Fruit fly (Drosophila melanogaster) whole organism, embryonic: ENCODE results near the gene CG13123.
A peak's percentile ranks its signal among the peaks of the same experiment; 100 is the strongest.

ENCODE experiments used
- ATbp ChIP-seq: fragments of 200-800 bp; sonication (Bioruptor generic); optimal IDR thresholded peaks from 2 replicates; lab custom pipeline; 2017; ENCODE audit warnings: missing biosample characterization, mild to moderate bottlenecking, missing genetic modification characterization, missing genetic modification reagents
- Ada2b ChIP-seq: fragments of 200-800 bp; sonication (Bioruptor generic); IDR thresholded peaks from 2 replicates; pipeline ENCODE4 v1.3.6; 2022; ENCODE audit warnings: missing biosample characterization, missing genetic modification characterization
- B-H2 ChIP-seq: fragments of 200-800 bp; sonication (Bioruptor generic); optimal IDR thresholded peaks from 2 replicates; lab custom pipeline; 2018; ENCODE audit warnings: missing biosample characterization, mild to moderate bottlenecking, missing genetic modification characterization
- CG10147 ChIP-seq: fragments of 200-800 bp; sonication (Bioruptor generic); optimal IDR thresholded peaks from 2 replicates; lab custom pipeline; 2019; ENCODE audit warnings: missing biosample characterization, mild to moderate bottlenecking, missing genetic modification characterization, moderate library complexity
- CG11504 ChIP-seq: fragments of 200-800 bp; sonication (Bioruptor generic); optimal IDR thresholded peaks from 3 replicates; lab custom pipeline; 2019; ENCODE audit warnings: missing biosample characterization, mild to moderate bottlenecking, missing genetic modification characterization, moderate library complexity
- CG16779 ChIP-seq: fragments of 200-800 bp; sonication (Bioruptor generic); IDR thresholded peaks from 2 replicates; pipeline ENCODE4 v1.3.6; 2022; ENCODE audit warnings: missing biosample characterization, missing genetic modification characterization
- CG18011 ChIP-seq: fragments of 200-800 bp; sonication (Bioruptor generic); optimal IDR thresholded peaks from 2 replicates; lab custom pipeline; 2017; ENCODE audit warnings: missing biosample characterization, missing genetic modification characterization, mild to moderate bottlenecking, moderate library complexity, missing genotype
- CG18262 ChIP-seq: fragments of 200-800 bp; optimal IDR thresholded peaks from 3 replicates; lab custom pipeline; 2019; ENCODE audit warnings: missing biosample characterization, mild to moderate bottlenecking, missing genetic modification characterization, moderate library complexity
- CG18764 ChIP-seq: fragments of 200-800 bp; sonication (Bioruptor generic); optimal IDR thresholded peaks from 3 replicates; lab custom pipeline; 2016; ENCODE audit warnings: missing biosample characterization, missing genetic modification characterization
- CG33557 ChIP-seq: fragments of 200-800 bp; sonication (Bioruptor generic); optimal IDR thresholded peaks from 2 replicates; lab custom pipeline; 2019; ENCODE audit warnings: missing biosample characterization, mild to moderate bottlenecking, missing genetic modification characterization, moderate library complexity
- CG6272 ChIP-seq: fragments of 200-800 bp; sonication (Bioruptor generic); IDR thresholded peaks from 2 replicates; pipeline ENCODE4 v1.3.6; 2022; ENCODE audit warnings: missing biosample characterization, missing genetic modification characterization
- CG6689 ChIP-seq: fragments of 200-800 bp; sonication (Bioruptor generic); IDR thresholded peaks from 2 replicates; pipeline ENCODE4 v1.3.6; 2022; ENCODE audit warnings: missing biosample characterization, missing genetic modification characterization
- CG6765 ChIP-seq: fragments of 200-800 bp; sonication (Bioruptor generic); optimal IDR thresholded peaks from 3 replicates; lab custom pipeline; 2017; ENCODE audit warnings: missing biosample characterization, mild to moderate bottlenecking, missing genetic modification characterization
- CG7928 ChIP-seq: fragments of 200-800 bp; sonication (Bioruptor generic); optimal IDR thresholded peaks from 2 replicates; lab custom pipeline; 2017; ENCODE audit warnings: missing biosample characterization, mild to moderate bottlenecking, missing genetic modification characterization
- CG8924 ChIP-seq: fragments of 200-800 bp; optimal IDR thresholded peaks from 3 replicates; lab custom pipeline; 2019; ENCODE audit warnings: missing biosample characterization, mild to moderate bottlenecking, missing genetic modification characterization, moderate library complexity
- CG9609 ChIP-seq: fragments of 200-800 bp; sonication (Bioruptor generic); optimal IDR thresholded peaks from 3 replicates; lab custom pipeline; 2016; ENCODE audit warnings: missing biosample characterization, missing genetic modification characterization
- CG9932 ChIP-seq: fragments of 200-800 bp; sonication (Bioruptor generic); IDR thresholded peaks from 2 replicates; pipeline ENCODE4 v1.3.6; 2022; ENCODE audit warnings: missing biosample characterization, missing genetic modification characterization
- Dip3 ChIP-seq: fragments of 200-800 bp; sonication (Bioruptor generic); optimal IDR thresholded peaks from 3 replicates; lab custom pipeline; 2016; ENCODE audit warnings: missing biosample characterization, missing genetic modification characterization
- Dll ChIP-seq: fragments of 200-800 bp; sonication (Bioruptor generic); IDR thresholded peaks from 4 replicates; pipeline ENCODE4 v1.3.6; 2022; ENCODE audit warnings: missing biosample characterization, missing genetic modification characterization; ENCODE audit not compliant: partially characterized antibody
- Dref ChIP-seq: fragments of 200-800 bp; sonication (Bioruptor generic); IDR thresholded peaks from 2 replicates; pipeline ENCODE4 v1.3.6; 2022; ENCODE audit warnings: missing biosample characterization, missing genetic modification characterization
- Fer3 ChIP-seq: fragments of 200-800 bp; sonication (Bioruptor generic); optimal IDR thresholded peaks from 2 replicates; lab custom pipeline; 2018; ENCODE audit warnings: missing biosample characterization, mild to moderate bottlenecking, missing genetic modification characterization, moderate library complexity
- HLH4C ChIP-seq: fragments of 200-800 bp; sonication (Bioruptor generic); IDR thresholded peaks from 3 replicates; pipeline ENCODE4 v1.3.6; 2022; ENCODE audit warnings: missing biosample characterization, missing genetic modification characterization; ENCODE audit not compliant: partially characterized antibody
- Hr39 ChIP-seq: fragments of >200 bp; optimal IDR thresholded peaks from 2 replicates; lab custom pipeline; 2017
- Hr78 ChIP-seq, 2 experiments: fragments of 200-800 bp in 1 of 2; fragments of >200 bp in 1 of 2; sonication (Bioruptor generic) in 1 of 2; optimal IDR thresholded peaks; 2 replicates each; lab custom pipeline; 2017 to 2019; ENCODE audit warnings: missing biosample characterization in 2 of 2, missing genetic modification characterization in 2 of 2, mild to moderate bottlenecking in 1 of 2, moderate library complexity in 1 of 2
- Mad ChIP-seq: fragments of 200-800 bp; sonication (Bioruptor generic); optimal IDR thresholded peaks from 2 replicates; lab custom pipeline; 2016; ENCODE audit warnings: missing biosample characterization, missing genetic modification characterization
- NFAT ChIP-seq: fragments of 200-800 bp; sonication (Bioruptor generic); IDR thresholded peaks from 2 replicates; pipeline ENCODE4 v1.3.6; 2022; ENCODE audit warnings: missing biosample characterization, missing genetic modification characterization
- bbx ChIP-seq: fragments of 200-800 bp; sonication (Bioruptor generic); IDR thresholded peaks from 2 replicates; pipeline ENCODE4 v1.3.6; 2022; ENCODE audit warnings: missing biosample characterization, missing genetic modification characterization; ENCODE audit not compliant: partially characterized antibody
- br ChIP-seq: fragments of >200 bp; optimal IDR thresholded peaks from 2 replicates; lab custom pipeline; 2017
- chn ChIP-seq: fragments of 200-800 bp; sonication (Bioruptor generic); optimal IDR thresholded peaks from 2 replicates; lab custom pipeline; 2016; ENCODE audit warnings: missing biosample characterization, missing genetic modification characterization
- corto ChIP-seq: fragments of 200-800 bp; sonication (Bioruptor generic); optimal IDR thresholded peaks from 2 replicates; lab custom pipeline; 2016; ENCODE audit warnings: missing biosample characterization, mild to moderate bottlenecking, missing genetic modification characterization, moderate library complexity
- da ChIP-seq: fragments of 200-800 bp; sonication (Bioruptor generic); optimal IDR thresholded peaks from 2 replicates; lab custom pipeline; 2016; ENCODE audit warnings: missing biosample characterization, missing genetic modification characterization
- dan ChIP-seq: fragments of 200-800 bp; sonication (Bioruptor generic); IDR thresholded peaks from 2 replicates; pipeline ENCODE4 v1.3.6; 2022; ENCODE audit warnings: missing biosample characterization, missing genetic modification characterization
- dati ChIP-seq: fragments of 200-800 bp; sonication (Bioruptor generic); IDR thresholded peaks from 2 replicates; pipeline ENCODE4 v1.3.6; 2022; ENCODE audit warnings: missing biosample characterization, missing genetic modification characterization
- exex ChIP-seq: fragments of 200-800 bp; sonication (Bioruptor generic); optimal IDR thresholded peaks from 4 replicates; lab custom pipeline; 2018; ENCODE audit warnings: missing biosample characterization, mild to moderate bottlenecking, missing genetic modification characterization, moderate library complexity
- her ChIP-seq: fragments of 200-800 bp; sonication (Bioruptor generic); optimal IDR thresholded peaks from 2 replicates; lab custom pipeline; 2016; ENCODE audit warnings: missing biosample characterization, missing genetic modification characterization
- kah ChIP-seq: fragments of 200-800 bp; sonication (Bioruptor generic); optimal IDR thresholded peaks from 2 replicates; lab custom pipeline; 2018; ENCODE audit warnings: missing biosample characterization, mild to moderate bottlenecking, missing genetic modification characterization
- kay ChIP-seq: fragments of 200-800 bp; sonication (Bioruptor generic); optimal IDR thresholded peaks from 2 replicates; lab custom pipeline; 2016; ENCODE audit warnings: missing biosample characterization, missing genetic modification characterization
- nerfin-1 ChIP-seq: fragments of 200-800 bp; sonication (Bioruptor generic); optimal IDR thresholded peaks from 3 replicates; lab custom pipeline; 2019; ENCODE audit warnings: missing biosample characterization, mild to moderate bottlenecking, missing genetic modification characterization, moderate library complexity
- otp ChIP-seq: fragments of 200-800 bp; sonication (Bioruptor generic); IDR thresholded peaks from 3 replicates; pipeline ENCODE4, ENCODE4 v1.3.6; 2022; ENCODE audit warnings: missing biosample characterization, missing genetic modification characterization
- pb ChIP-seq: fragments of 200-800 bp; sonication (Bioruptor generic); optimal IDR thresholded peaks from 3 replicates; lab custom pipeline; 2016; ENCODE audit warnings: missing biosample characterization, missing genetic modification characterization
- rib ChIP-seq: fragments of 200-800 bp; sonication (Bioruptor generic); IDR thresholded peaks from 2 replicates; pipeline ENCODE4 v1.3.6; 2022; ENCODE audit warnings: missing biosample characterization, missing genetic modification characterization
- schlank ChIP-seq: fragments of 200-800 bp; sonication (Bioruptor generic); optimal IDR thresholded peaks from 2 replicates; lab custom pipeline; 2018; ENCODE audit warnings: missing biosample characterization, mild to moderate bottlenecking, missing genetic modification characterization
- sisA ChIP-seq: fragments of 200-800 bp; sonication (Bioruptor generic); IDR thresholded peaks from 2 replicates; pipeline ENCODE4 v1.3.6; 2022; ENCODE audit warnings: missing biosample characterization, missing genetic modification characterization
- sug ChIP-seq: fragments of 200-800 bp; optimal IDR thresholded peaks from 2 replicates; lab custom pipeline; 2019; ENCODE audit warnings: missing biosample characterization, mild to moderate bottlenecking, missing genetic modification characterization, moderate library complexity
- tgo ChIP-seq: fragments of 200-800 bp; sonication (Bioruptor generic); IDR thresholded peaks from 3 replicates; pipeline ENCODE4 v1.3.6; 2022; ENCODE audit warnings: missing biosample characterization, missing genetic modification characterization
- tin ChIP-seq: fragments of 200-800 bp; sonication (Bioruptor generic); optimal IDR thresholded peaks from 3 replicates; lab custom pipeline; 2016; ENCODE audit warnings: missing biosample characterization, missing genetic modification characterization
- trem ChIP-seq: fragments of 200-800 bp; optimal IDR thresholded peaks from 3 replicates; lab custom pipeline; 2019; ENCODE audit warnings: missing biosample characterization, mild to moderate bottlenecking, missing genetic modification characterization, moderate library complexity
- tup ChIP-seq: fragments of 200-800 bp; sonication (Bioruptor generic); optimal IDR thresholded peaks from 2 replicates; lab custom pipeline; 2016; ENCODE audit warnings: missing biosample characterization, mild to moderate bottlenecking, missing genetic modification characterization, moderate library complexity
- unc-4 ChIP-seq: fragments of 200-800 bp; sonication (Bioruptor generic); IDR thresholded peaks from 2 replicates; pipeline ENCODE4 v1.3.6; 2022; ENCODE audit warnings: missing biosample characterization, missing genetic modification characterization; ENCODE audit not compliant: partially characterized antibody
- wor ChIP-seq: fragments of 200-800 bp; sonication (Bioruptor generic); IDR thresholded peaks from 2 replicates; pipeline ENCODE4 v1.3.6; 2022; ENCODE audit warnings: missing biosample characterization, missing genetic modification characterization
- zen ChIP-seq: fragments of 200-800 bp; sonication (Bioruptor generic); optimal IDR thresholded peaks from 3 replicates; lab custom pipeline; 2018; ENCODE audit warnings: missing biosample characterization, mild to moderate bottlenecking, missing genetic modification characterization, moderate library complexity

Gene CG13123

dm6 chr2L:9758856-9759255, 34.1 kb downstream of the CG13123 start (continued):
- TF ChIP-seq Fer3 (peak; percentile 61), sisA (GFP tag; lab: Robert Waterston, UW) (peak; percentile 68), kay (no peak), CG7928 (GFP tag; lab: Kevin White, UChicago) (peak; percentile 97), Dref (GFP tag; lab: Robert Waterston, UW) (peak; percentile 52), Hr39 (lab: Kevin White, UChicago) (no peak), wor (no peak), CG8924 (tag; lab: Kevin White, UChicago) (peak; percentile 61), her (GFP tag; lab: Kevin White, UChicago) (peak; percentile 57), Hr78 (GFP tag; optimal IDR thresholded peaks at IDR 0.05; lab: Kevin White, UChicago) (no peak), tup (GFP tag; lab: Kevin White, UChicago) (no peak), CG18011 (GFP tag; lab: Kevin White, UChicago) (peak; percentile 30), br (no peak), otp (GFP tag; lab: Robert Waterston, UW) (0 out of 3 replicates have a peak, but pooled peaks have one; percentile 51), da (peak; percentile 23), CG9932 (GFP tag; lab: Robert Waterston, UW) (peak; percentile 92), exex (tag; lab: Kevin White, UChicago) (peak; percentile 58), CG18262 (tag; lab: Kevin White, UChicago) (peak; percentile 42), Dll (GFP tag; lab: Robert Waterston, UW) (peak; percentile 95), kah (no peak), sug (tag; lab: Kevin White, UChicago) (peak; percentile 65), ATbp (GFP tag; lab: Kevin White, UChicago) (no peak), bbx (peak; percentile 95), schlank (peak; percentile 41), dan (GFP tag; lab: Robert Waterston, UW) (no peak), CG11504 (tag; lab: Kevin White, UChicago) (no peak), CG6765 (no peak), dati (GFP tag; lab: Robert Waterston, UW) (0 out of 2 replicates have a peak, but pooled peaks have one; percentile 7), tin (GFP tag; lab: Kevin White, UChicago) (peak; percentile 47), HLH4C (GFP tag; lab: Robert Waterston, UW) (peak; percentile 81), nerfin-1 (tag; lab: Kevin White, UChicago) (peak; percentile 24), rib (GFP tag; lab: Robert Waterston, UW) (peak; percentile 69), tgo (GFP tag; lab: Robert Waterston, UW) (peak; percentile 48; the same call in 2 of the 3 replicates), CG9609 (GFP tag; lab: Kevin White, UChicago) (peak; percentile 66), corto (GFP tag; lab: Kevin White, UChicago) (no peak), chn (peak; percentile 65), unc-4 (GFP tag; lab: Robert Waterston, UW) (peak; percentile 95), Ada2b (GFP tag; lab: Robert Waterston, UW) (peak; percentile 63), trem (tag; lab: Kevin White, UChicago) (peak; percentile 55), CG10147 (peak; percentile 23), zen (tag; lab: Kevin White, UChicago) (peak; percentile 35), CG6272 (GFP tag; lab: Robert Waterston, UW) (peak; percentile 76), Dip3 (GFP tag; lab: Kevin White, UChicago) (peak; percentile 11), CG18764 (peak; percentile 3), Mad (GFP tag; lab: Kevin White, UChicago) (peak; percentile 38), CG16779 (GFP tag; lab: Robert Waterston, UW) (no peak), CG6689 (GFP tag; lab: Robert Waterston, UW) (peak; percentile 32; the same call in 1 of the 2 replicates), B-H2 (GFP tag; lab: Kevin White, UChicago) (peak; percentile 78), CG33557 (GFP tag; lab: Kevin White, UChicago) (no peak), pb (peak; percentile 48), NFAT (GFP tag; lab: Robert Waterston, UW) (peak; percentile 86)
